Worm (Caenorhabditis elegans): ENCODE results near the gene F36A4.3.

DNA sequence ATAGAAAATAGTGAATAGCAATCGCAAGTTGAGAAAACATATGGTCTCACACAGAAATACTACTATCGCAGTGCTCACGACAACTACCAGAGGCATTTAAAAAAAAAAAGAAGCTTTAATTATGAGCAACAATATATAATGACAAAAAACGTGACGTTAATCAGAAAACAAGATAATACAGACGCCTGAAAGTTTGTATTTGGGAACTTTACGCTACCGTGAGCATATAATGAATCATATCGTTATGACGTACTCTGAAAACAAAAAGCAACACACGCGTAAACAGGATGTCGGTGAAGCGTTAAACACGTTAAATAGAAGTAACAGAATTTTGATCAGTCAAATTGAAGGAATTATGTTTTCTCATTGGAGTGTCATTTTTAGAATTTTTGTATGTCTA lies 43.6 kb upstream of the F36A4.3 start, which contains the start of gene srbc-71:
- TF ChIP-seq elt-2 (tag; optimal IDR thresholded peaks at IDR 0.05) (no peak), nfya-1 (tag; optimal IDR thresholded peaks at IDR 0.05) (no peak), fkh-10 (GFP tag; optimal IDR thresholded peaks at IDR 0.05) (no peak), ztf-16 (tag; optimal IDR thresholded peaks at IDR 0.05) (no peak), madf-2 (tag; optimal IDR thresholded peaks at IDR 0.05) (no peak), unc-42 (tag; optimal IDR thresholded peaks at IDR 0.05) (no peak), ama-1 (optimal IDR thresholded peaks at IDR 0.05) (no peak), nhr-11 (tag; optimal IDR thresholded peaks at IDR 0.05) (no peak), pqm-1 (tag; optimal IDR thresholded peaks at IDR 0.05) (no peak), dmd-4 (tag; optimal IDR thresholded peaks at IDR 0.05; ENCODE audit: borderline replicate concordance) (no peak)

Data from whole organism, late embryonic.